Fruit fly (Drosophila melanogaster) whole organism, embryonic: Measurements from ENCODE around the gene Tango9.

Experiments
- Antp ChIP-seq: fragments of 200-800 bp; sonication (Bioruptor generic); optimal IDR thresholded peaks from 3 replicates; lab custom pipeline; 2016; ENCODE audit warnings: missing biosample characterization, missing genetic modification characterization
- B-H1 ChIP-seq: fragments of 200-800 bp; sonication (Bioruptor generic); IDR thresholded peaks from 3 replicates; pipeline ENCODE4 v1.3.6; 2022; ENCODE audit warnings: missing biosample characterization, missing genetic modification characterization
- CG10543 ChIP-seq: fragments of 200-800 bp; sonication (Bioruptor generic); optimal IDR thresholded peaks from 3 replicates; lab custom pipeline; 2017; ENCODE audit warnings: missing biosample characterization, mild to moderate bottlenecking, missing genetic modification characterization, moderate library complexity
- CG11695 ChIP-seq: fragments of 200-800 bp; sonication (Bioruptor generic); IDR thresholded peaks from 3 replicates; pipeline ENCODE4 v1.3.6; 2022; ENCODE audit warnings: missing biosample characterization, missing genetic modification characterization
- CG13775 ChIP-seq: fragments of 200-800 bp; sonication (Bioruptor generic); optimal IDR thresholded peaks from 3 replicates; lab custom pipeline; 2017; ENCODE audit warnings: missing biosample characterization, mild to moderate bottlenecking, missing genetic modification characterization
- CG14860 ChIP-seq: fragments of 200-800 bp; sonication (Bioruptor generic); IDR thresholded peaks from 3 replicates; pipeline ENCODE4 v1.3.6; 2022; ENCODE audit warnings: missing biosample characterization, missing genetic modification characterization; ENCODE audit not compliant: partially characterized antibody
- CG15479 ChIP-seq: fragments of 200-800 bp; sonication (Bioruptor generic); optimal IDR thresholded peaks from 3 replicates; lab custom pipeline; 2019; ENCODE audit warnings: missing biosample characterization, mild to moderate bottlenecking, missing genetic modification characterization, moderate library complexity
- CG17359 ChIP-seq: fragments of 200-800 bp; sonication (Bioruptor generic); optimal IDR thresholded peaks from 3 replicates; lab custom pipeline; 2018; ENCODE audit warnings: missing biosample characterization, mild to moderate bottlenecking, missing genetic modification characterization, moderate library complexity
- CG17829 ChIP-seq: fragments of 200-800 bp; optimal IDR thresholded peaks from 2 replicates; lab custom pipeline; 2019; ENCODE audit warnings: missing biosample characterization, mild to moderate bottlenecking, missing genetic modification characterization, moderate library complexity
- CG1792 ChIP-seq: fragments of 200-800 bp; sonication (Bioruptor generic); optimal IDR thresholded peaks from 2 replicates; lab custom pipeline; 2016; ENCODE audit warnings: missing biosample characterization, missing genetic modification characterization
- CG31388 ChIP-seq: fragments of 200-800 bp; sonication (Bioruptor generic); optimal IDR thresholded peaks from 2 replicates; lab custom pipeline; 2016; ENCODE audit warnings: missing biosample characterization, missing genetic modification characterization
- CG3726 ChIP-seq: fragments of 200-800 bp; sonication (Bioruptor generic); IDR thresholded peaks from 3 replicates; pipeline ENCODE4, ENCODE4 v1.3.6; 2022; ENCODE audit warnings: missing biosample characterization, missing genetic modification characterization
- CG7745 ChIP-seq: fragments of 200-800 bp; sonication (Bioruptor generic); optimal IDR thresholded peaks from 2 replicates; lab custom pipeline; 2018; ENCODE audit warnings: missing biosample characterization, mild to moderate bottlenecking, missing genetic modification characterization, moderate library complexity
- CG8478 ChIP-seq: fragments of >200 bp; optimal IDR thresholded peaks from 2 replicates; lab custom pipeline; 2018
- Camta ChIP-seq: fragments of 200-800 bp; sonication (Bioruptor generic); optimal IDR thresholded peaks from 2 replicates; lab custom pipeline; 2016; ENCODE audit warnings: missing biosample characterization, missing genetic modification characterization
- Deaf1 ChIP-seq: fragments of 200-800 bp; optimal IDR thresholded peaks from 3 replicates; lab custom pipeline; 2019; ENCODE audit warnings: missing biosample characterization, mild to moderate bottlenecking, missing genetic modification characterization, moderate library complexity
- GATAe ChIP-seq: fragments of 200-800 bp; sonication (Bioruptor generic); conservative IDR thresholded peaks from 2 replicates; pipeline ENCODE4 v1.3.6; 2022; ENCODE audit warnings: missing biosample characterization, missing genetic modification characterization
- HLH4C ChIP-seq: fragments of 200-800 bp; sonication (Bioruptor generic); IDR thresholded peaks from 3 replicates; pipeline ENCODE4 v1.3.6; 2022; ENCODE audit warnings: missing biosample characterization, missing genetic modification characterization; ENCODE audit not compliant: partially characterized antibody
- HmgD ChIP-seq: fragments of 200-800 bp; sonication (Bioruptor generic); optimal IDR thresholded peaks from 3 replicates; lab custom pipeline; 2016; ENCODE audit warnings: missing biosample characterization, missing genetic modification characterization
- Hr78 ChIP-seq, 2 experiments: fragments of 200-800 bp in 1 of 2; fragments of >200 bp in 1 of 2; sonication (Bioruptor generic) in 1 of 2; optimal IDR thresholded peaks; 2 replicates each; lab custom pipeline; 2017 to 2019; ENCODE audit warnings: missing biosample characterization in 2 of 2, missing genetic modification characterization in 2 of 2, mild to moderate bottlenecking in 1 of 2, moderate library complexity in 1 of 2
- Lhr ChIP-seq: fragments of 200-800 bp; sonication (Bioruptor generic); optimal IDR thresholded peaks from 3 replicates; lab custom pipeline; 2017; ENCODE audit warnings: mild to moderate bottlenecking, missing biosample characterization, missing genetic modification reagents, missing genetic modification characterization
- MESR4 ChIP-seq: fragments of 200-800 bp; sonication (Bioruptor generic); optimal IDR thresholded peaks from 2 replicates; lab custom pipeline; 2018; ENCODE audit warnings: missing biosample characterization, mild to moderate bottlenecking, missing genetic modification characterization, moderate library complexity
- Pdp1 ChIP-seq, 2 experiments: fragments of 200-800 bp; sonication (Bioruptor generic); optimal IDR thresholded peaks; 3 replicates each; lab custom pipeline; 2016; ENCODE audit warnings: missing biosample characterization in 2 of 2, missing genetic modification characterization in 2 of 2, mild to moderate bottlenecking in 1 of 2, moderate library complexity in 1 of 2
- Rfx ChIP-seq: fragments of 200-800 bp; sonication (Bioruptor generic); IDR thresholded peaks from 2 replicates; pipeline ENCODE4 v1.3.6; 2022; ENCODE audit warnings: missing biosample characterization, missing genetic modification characterization
- Side ChIP-seq: fragments of 200-800 bp; sonication (Bioruptor generic); optimal IDR thresholded peaks from 2 replicates; lab custom pipeline; 2016; ENCODE audit warnings: missing biosample characterization, missing genetic modification characterization
- Sry-β ChIP-seq: fragments of 200-800 bp; sonication (Bioruptor generic); optimal IDR thresholded peaks from 2 replicates; lab custom pipeline; 2018; ENCODE audit warnings: missing biosample characterization, mild to moderate bottlenecking, missing genetic modification characterization, moderate library complexity
- Sry-δ ChIP-seq: fragments of 200-800 bp; sonication (Bioruptor generic); optimal IDR thresholded peaks from 2 replicates; lab custom pipeline; 2016; ENCODE audit warnings: missing biosample characterization, missing genetic modification characterization
- al ChIP-seq: fragments of 200-800 bp; sonication (Bioruptor generic); IDR thresholded peaks from 2 replicates; pipeline ENCODE4 v1.3.6; 2022; ENCODE audit warnings: missing biosample characterization, missing genetic modification characterization
- bigmax ChIP-seq: fragments of 200-800 bp; sonication (Bioruptor generic); optimal IDR thresholded peaks from 2 replicates; lab custom pipeline; 2018; ENCODE audit warnings: missing biosample characterization, mild to moderate bottlenecking, missing genetic modification characterization
- cas ChIP-seq: fragments of 200-800 bp; sonication (Bioruptor generic); IDR thresholded peaks from 2 replicates; pipeline ENCODE4 v1.3.6; 2022; ENCODE audit warnings: missing biosample characterization, missing genetic modification characterization
- cato ChIP-seq: fragments of 200-800 bp; sonication (Bioruptor generic); optimal IDR thresholded peaks from 2 replicates; lab custom pipeline; 2016; ENCODE audit warnings: missing biosample characterization, missing genetic modification characterization, borderline replicate concordance
- croc ChIP-seq: fragments of 200-800 bp; sonication (Bioruptor generic); conservative IDR thresholded peaks from 3 replicates; pipeline ENCODE4 v1.3.6; 2022; ENCODE audit warnings: missing biosample characterization, missing genetic modification characterization
- crol ChIP-seq: fragments of 200-800 bp; sonication (Bioruptor generic); IDR thresholded peaks from 2 replicates; pipeline ENCODE4 v1.3.6; 2022; ENCODE audit warnings: missing biosample characterization, missing genetic modification characterization
- disco-r ChIP-seq: fragments of 200-800 bp; sonication (Bioruptor generic); optimal IDR thresholded peaks from 2 replicates; lab custom pipeline; 2016; ENCODE audit warnings: missing biosample characterization, missing genetic modification characterization
- ftz-f1 ChIP-seq: fragments of 200-800 bp; sonication (Bioruptor generic); optimal IDR thresholded peaks from 2 replicates; lab custom pipeline; 2016; ENCODE audit warnings: missing biosample characterization, missing genetic modification characterization
- gsb ChIP-seq: fragments of 200-800 bp; sonication (Bioruptor generic); IDR thresholded peaks from 2 replicates; pipeline ENCODE4 v1.3.6; 2022; ENCODE audit warnings: missing biosample characterization, missing genetic modification characterization
- her ChIP-seq: fragments of 200-800 bp; sonication (Bioruptor generic); optimal IDR thresholded peaks from 2 replicates; lab custom pipeline; 2016; ENCODE audit warnings: missing biosample characterization, missing genetic modification characterization
- kah ChIP-seq: fragments of 200-800 bp; sonication (Bioruptor generic); optimal IDR thresholded peaks from 2 replicates; lab custom pipeline; 2018; ENCODE audit warnings: missing biosample characterization, mild to moderate bottlenecking, missing genetic modification characterization
- kni ChIP-seq: fragments of 200-800 bp; sonication (Bioruptor generic); optimal IDR thresholded peaks from 3 replicates; lab custom pipeline; 2017; ENCODE audit warnings: mild to moderate bottlenecking, missing biosample characterization, missing genetic modification reagents, missing genetic modification characterization
- nmo ChIP-seq: fragments of 200-800 bp; sonication (Bioruptor generic); optimal IDR thresholded peaks from 2 replicates; lab custom pipeline; 2018; ENCODE audit warnings: missing biosample characterization, mild to moderate bottlenecking, missing genetic modification characterization, moderate library complexity
- sd ChIP-seq: fragments of 200-800 bp; sonication (Bioruptor generic); optimal IDR thresholded peaks from 3 replicates; lab custom pipeline; 2018; ENCODE audit warnings: missing biosample characterization, mild to moderate bottlenecking, missing genetic modification characterization, moderate library complexity
- sens ChIP-seq: fragments of 200-800 bp; sonication (Bioruptor generic); peaks from one replicate; lab custom pipeline; 2016; ENCODE audit warnings: missing biosample characterization, missing genetic modification characterization
- sim ChIP-seq: fragments of 200-800 bp; sonication (Bioruptor generic); IDR thresholded peaks from 2 replicates; pipeline ENCODE4 v1.3.6; 2022; ENCODE audit warnings: missing biosample characterization, missing genetic modification characterization
- sqz ChIP-seq: fragments of 200-800 bp; sonication (Bioruptor generic); optimal IDR thresholded peaks from 3 replicates; lab custom pipeline; 2018; ENCODE audit warnings: missing biosample characterization, mild to moderate bottlenecking, missing genetic modification characterization
- sr ChIP-seq: fragments of 200-800 bp; sonication (Bioruptor generic); IDR thresholded peaks from 3 replicates; pipeline ENCODE4 v1.3.6; 2022; ENCODE audit warnings: missing biosample characterization, missing genetic modification characterization
- ssp ChIP-seq: fragments of 200-800 bp; sonication (Bioruptor generic); IDR thresholded peaks from 2 replicates; pipeline ENCODE4 v1.3.6; 2022; ENCODE audit warnings: missing biosample characterization, missing genetic modification characterization
- tll ChIP-seq, 2 experiments: fragments of 200-800 bp in 1 of 2; fragments of >200 bp in 1 of 2; sonication (Bioruptor generic) in 1 of 2; optimal IDR thresholded peaks; 2 replicates each; lab custom pipeline; 2017 to 2019; ENCODE audit warnings: missing biosample characterization in 2 of 2, missing genetic modification characterization in 2 of 2, mild to moderate bottlenecking in 1 of 2, moderate library complexity in 1 of 2
- wek ChIP-seq: fragments of 200-800 bp; sonication (Bioruptor generic); optimal IDR thresholded peaks from 3 replicates; lab custom pipeline; 2018; ENCODE audit warnings: missing biosample characterization, mild to moderate bottlenecking, missing genetic modification characterization, moderate library complexity

The Tango9 gene

dm6 chr3R:11948903-11949358, 25.8 kb downstream of the Tango9 start, which contains the start of gene Cad87A (continued):
- TF ChIP-seq sim (GFP tag; lab: Robert Waterston, UW) (no peak), CG7745 (tag; lab: Kevin White, UChicago) (peak; percentile 38), CG17359 (tag; lab: Kevin White, UChicago) (peak; percentile 23), CG17829 (tag; lab: Kevin White, UChicago) (peak; percentile 69), Sry-δ (GFP tag; lab: Kevin White, UChicago) (no peak), CG8478 (no peak), CG15479 (GFP tag; lab: Kevin White, UChicago) (peak; percentile 24), Lhr (GFP tag; lab: Kevin White, UChicago) (peak; percentile 25), sd (peak; percentile 71), sqz (GFP tag; lab: Kevin White, UChicago) (peak; percentile 2), disco-r (GFP tag; lab: Kevin White, UChicago) (no peak), B-H1 (GFP tag; lab: Robert Waterston, UW) (no peak), MESR4 (peak; percentile 29), HLH4C (GFP tag; lab: Robert Waterston, UW) (no peak), her (peak; percentile 21), CG31388 (GFP tag; lab: Kevin White, UChicago) (no peak), GATAe (GFP tag; lab: Robert Waterston, UW) (no peak), CG10543 (GFP tag; lab: Kevin White, UChicago) (peak; percentile 69), cato (no peak), gsb (GFP tag; lab: Robert Waterston, UW) (no peak), nmo (GFP tag; lab: Kevin White, UChicago) (no peak), Antp (GFP tag; lab: Kevin White, UChicago) (no peak), Hr78 (GFP tag; optimal IDR thresholded peaks at IDR 0.05; lab: Kevin White, UChicago) (no peak), Deaf1 (tag; lab: Kevin White, UChicago) (no peak), bigmax (GFP tag; lab: Kevin White, UChicago) (peak; percentile 67), crol (no peak), Sry-β (GFP tag; lab: Kevin White, UChicago) (no peak), Camta (peak; percentile 7), kni (peak; percentile 80), wek (GFP tag; lab: Kevin White, UChicago) (peak; percentile 67), CG13775 (no peak), HmgD (GFP tag; lab: Kevin White, UChicago) (peak; percentile 38), croc (GFP tag; lab: Robert Waterston, UW) (no peak), kah (GFP tag; lab: Kevin White, UChicago) (peak; percentile 97), ftz-f1 (GFP tag; lab: Kevin White, UChicago) (peak; percentile 60), tll (GFP tag; optimal IDR thresholded peaks at IDR 0.05; lab: Kevin White, UChicago) (peak in 1 of 2 experiments; percentile 85), al (no peak), Side (GFP tag; lab: Kevin White, UChicago) (peak; percentile 47), CG3726 (no peak), CG14860 (GFP tag; lab: Robert Waterston, UW) (no peak)
- TF ChIP-seq, all 482 proteins: peak for 106

- no peak for TF ChIP-seq CG11695 (GFP tag; lab: Robert Waterston, UW)
- TF ChIP-seq sr: peak; percentile 57
- no peak for TF ChIP-seq ssp
- TF ChIP-seq CG1792 (GFP tag; lab: Kevin White, UChicago): no peak
- TF ChIP-seq cas (GFP tag; lab: Robert Waterston, UW): no peak
- TF ChIP-seq sens: peak; percentile 59
- TF ChIP-seq Rfx (GFP tag; lab: Robert Waterston, UW): no peak
- TF ChIP-seq Pdp1 (GFP tag; optimal IDR thresholded peaks at IDR 0.05; lab: Kevin White, UChicago): peak in 1 of 2 experiments; percentile 66
- TF ChIP-seq, all 482 proteins: peak for 3
Observed at dm6 chr3R:11947959-11948358, 26.8 kb downstream of the Tango9 start.
